ENCODE assay signal across 1 fruit fly cellular context in genomic region chr3L:21445704-21446103, dm6.
TF ChIP-seq lines count a peak whose summit lies in the region.

Gene Syx7 (plus strand): TSS chr3L:21445834.

TF ChIP-seq in whole organism, embryonic, 481 proteins besides CTCF, POLR2A, EP300 and RAD21 (continued from another document and continues in another):
- no peak for TF ChIP-seq wek (GFP tag; optimal IDR thresholded peaks at IDR 0.05; lab: Kevin White, UChicago)
- TF ChIP-seq org-1 (GFP tag; optimal IDR thresholded peaks at IDR 0.05; lab: Kevin White, UChicago): no peak
- TF ChIP-seq abd-A (tag; optimal IDR thresholded peaks at IDR 0.05; lab: Kevin White, UChicago): no peak
- TF ChIP-seq CG15601 (tag; optimal IDR thresholded peaks at IDR 0.05; lab: Kevin White, UChicago): peak; percentile 24
- no peak for TF ChIP-seq CG17912 (GFP tag; optimal IDR thresholded peaks at IDR 0.05; lab: Kevin White, UChicago)
- TF ChIP-seq az2 (GFP tag; optimal IDR thresholded peaks at IDR 0.05; lab: Kevin White, UChicago): no peak
- TF ChIP-seq CG1647 (GFP tag; optimal IDR thresholded peaks at IDR 0.05; lab: Kevin White, UChicago): no peak
- no peak for TF ChIP-seq grn (GFP tag; optimal IDR thresholded peaks at IDR 0.05; lab: Kevin White, UChicago)
- no peak for TF ChIP-seq Dip3 (GFP tag; optimal IDR thresholded peaks at IDR 0.05; lab: Kevin White, UChicago)
- peak; percentile 53 for TF ChIP-seq CG12769 (tag; optimal IDR thresholded peaks at IDR 0.05; lab: Kevin White, UChicago)
- no peak for TF ChIP-seq klu (GFP tag; IDR thresholded peaks at IDR 0.05; lab: Robert Waterston, UW)
- peak; percentile 64 for TF ChIP-seq Ets65A (GFP tag; lab: Kevin White, UChicago)
- TF ChIP-seq HmgD (GFP tag; optimal IDR thresholded peaks at IDR 0.05; lab: Kevin White, UChicago): peak; percentile 42
- no peak for TF ChIP-seq cg (GFP tag; optimal IDR thresholded peaks at IDR 0.05; lab: Kevin White, UChicago)
- no peak for TF ChIP-seq CG10979 (tag; optimal IDR thresholded peaks at IDR 0.05; lab: Kevin White, UChicago)
- TF ChIP-seq Sry-δ (GFP tag; optimal IDR thresholded peaks at IDR 0.05; lab: Kevin White, UChicago): peak; percentile 68
- TF ChIP-seq Side (GFP tag; optimal IDR thresholded peaks at IDR 0.05; lab: Kevin White, UChicago): peak; percentile 16
- no peak for TF ChIP-seq Spps (tag; optimal IDR thresholded peaks at IDR 0.05; lab: Kevin White, UChicago)
- no peak for TF ChIP-seq CG7928 (GFP tag; optimal IDR thresholded peaks at IDR 0.05; lab: Kevin White, UChicago)
- TF ChIP-seq btn (GFP tag; optimal IDR thresholded peaks at IDR 0.05; lab: Kevin White, UChicago): no peak
- TF ChIP-seq CG13894 (tag; optimal IDR thresholded peaks at IDR 0.05; lab: Kevin White, UChicago): no peak
- no peak for TF ChIP-seq Usf (GFP tag; optimal IDR thresholded peaks at IDR 0.05; lab: Kevin White, UChicago)
- TF ChIP-seq Dll (GFP tag; IDR thresholded peaks at IDR 0.05; lab: Robert Waterston, UW; ENCODE audit: partially characterized antibody): peak; percentile 59; the same call in 2 of the 4 replicates
- peak; percentile 65 for TF ChIP-seq CG33213 (GFP tag; optimal IDR thresholded peaks at IDR 0.05; lab: Kevin White, UChicago)
- TF ChIP-seq Ravus (GFP tag; IDR thresholded peaks at IDR 0.05; lab: Robert Waterston, UW): no peak
- TF ChIP-seq Med (GFP tag; lab: Kevin White, UChicago): peak; percentile 94
- no peak for TF ChIP-seq CG8478 (optimal IDR thresholded peaks at IDR 0.05; lab: Kevin White, UChicago)
- no peak for TF ChIP-seq en (GFP tag; optimal IDR thresholded peaks at IDR 0.05; lab: Kevin White, UChicago)
- TF ChIP-seq crp (GFP tag; optimal IDR thresholded peaks at IDR 0.05; lab: Kevin White, UChicago): no peak
- no peak for TF ChIP-seq cwo (GFP tag; optimal IDR thresholded peaks at IDR 0.05; lab: Kevin White, UChicago)
- no peak for TF ChIP-seq CG2129 (GFP tag; IDR thresholded peaks at IDR 0.05; lab: Robert Waterston, UW; ENCODE audit: partially characterized antibody)
- TF ChIP-seq Lim3 (GFP tag; IDR thresholded peaks at IDR 0.05; lab: Robert Waterston, UW): no peak
- peak; percentile 49 for TF ChIP-seq CG13624 (GFP tag; optimal IDR thresholded peaks at IDR 0.05; lab: Kevin White, UChicago)
- TF ChIP-seq tin (GFP tag; optimal IDR thresholded peaks at IDR 0.05; lab: Kevin White, UChicago): peak; percentile 32
- peak; percentile 38 for TF ChIP-seq CG9609 (GFP tag; optimal IDR thresholded peaks at IDR 0.05; lab: Kevin White, UChicago)
- TF ChIP-seq CG10543 (GFP tag; optimal IDR thresholded peaks at IDR 0.05; lab: Kevin White, UChicago): no peak
- no peak for TF ChIP-seq zfh1 (GFP tag; IDR thresholded peaks at IDR 0.05; lab: Robert Waterston, UW)
- peak; percentile 94 for TF ChIP-seq Dref (GFP tag; IDR thresholded peaks at IDR 0.05; lab: Robert Waterston, UW)
- TF ChIP-seq CG10321 (GFP tag; IDR thresholded peaks at IDR 0.05; lab: Robert Waterston, UW): no peak
- TF ChIP-seq CG30020 (tag; optimal IDR thresholded peaks at IDR 0.05; lab: Kevin White, UChicago): peak; percentile 2
- no peak for TF ChIP-seq Oaz (GFP tag; IDR thresholded peaks at IDR 0.05; lab: Robert Waterston, UW)
- peak; percentile 1 for TF ChIP-seq NfI (GFP tag; optimal IDR thresholded peaks at IDR 0.05; lab: Kevin White, UChicago)
- TF ChIP-seq CG2199 (GFP tag; IDR thresholded peaks at IDR 0.05; lab: Robert Waterston, UW): no peak
- no peak for TF ChIP-seq CG30431 (GFP tag; optimal IDR thresholded peaks at IDR 0.05; lab: Kevin White, UChicago)
- no peak for TF ChIP-seq Bdp1 (GFP tag; optimal IDR thresholded peaks at IDR 0.05; lab: Kevin White, UChicago)
- TF ChIP-seq Dad (GFP tag; optimal IDR thresholded peaks at IDR 0.05; lab: Kevin White, UChicago): peak; percentile 13
- no peak for TF ChIP-seq Gug (GFP tag; IDR thresholded peaks at IDR 0.05; lab: Robert Waterston, UW)
- TF ChIP-seq Jarid2 (GFP tag; optimal IDR thresholded peaks at IDR 0.05; lab: Kevin White, UChicago): no peak
- TF ChIP-seq CG6689 (GFP tag; IDR thresholded peaks at IDR 0.05; lab: Robert Waterston, UW): no peak
- no peak for TF ChIP-seq mld (GFP tag; IDR thresholded peaks at IDR 0.05; lab: Robert Waterston, UW; ENCODE audit: partially characterized antibody)
- peak; percentile 21 for TF ChIP-seq CG7786 (GFP tag; optimal IDR thresholded peaks at IDR 0.05; lab: Kevin White, UChicago)
- TF ChIP-seq CG4820 (GFP tag; optimal IDR thresholded peaks at IDR 0.05; lab: Kevin White, UChicago): no peak
- no peak for TF ChIP-seq h (optimal IDR thresholded peaks at IDR 0.05; lab: Kevin White, UChicago)
- no peak for TF ChIP-seq pita (GFP tag; optimal IDR thresholded peaks at IDR 0.05; lab: Kevin White, UChicago)
- peak; percentile 43 for TF ChIP-seq CG3995 (GFP tag; optimal IDR thresholded peaks at IDR 0.05; lab: Kevin White, UChicago)
- TF ChIP-seq CG4424 (GFP tag; optimal IDR thresholded peaks at IDR 0.05; lab: Kevin White, UChicago): no peak
- no peak for TF ChIP-seq CG8290 (GFP tag; optimal IDR thresholded peaks at IDR 0.05; lab: Kevin White, UChicago)
- TF ChIP-seq CG8290 (tag; optimal IDR thresholded peaks at IDR 0.05; lab: Kevin White, UChicago): no peak
- TF ChIP-seq Dek (tag; optimal IDR thresholded peaks at IDR 0.05; lab: Kevin White, UChicago): no peak
- TF ChIP-seq CG32772 (GFP tag; IDR thresholded peaks at IDR 0.05; lab: Robert Waterston, UW): no peak
- TF ChIP-seq CG12071 (GFP tag; optimal IDR thresholded peaks at IDR 0.05; lab: Kevin White, UChicago): no peak
- TF ChIP-seq tgo (GFP tag; IDR thresholded peaks at IDR 0.05; lab: Robert Waterston, UW): no peak
- TF ChIP-seq shn (GFP tag; optimal IDR thresholded peaks at IDR 0.05; lab: Kevin White, UChicago): no peak
- peak; percentile 37; the same call in 1 of the 2 replicates for TF ChIP-seq sna (GFP tag; IDR thresholded peaks at IDR 0.05; lab: Robert Waterston, UW; ENCODE audit: partially characterized antibody)
- TF ChIP-seq CG2875 (GFP tag; optimal IDR thresholded peaks at IDR 0.05; lab: Kevin White, UChicago): no peak
- peak; percentile 52 for TF ChIP-seq CG14710 (tag; optimal IDR thresholded peaks at IDR 0.05; lab: Kevin White, UChicago)
- TF ChIP-seq oc (tag; optimal IDR thresholded peaks at IDR 0.05; lab: Kevin White, UChicago): no peak
- no peak for TF ChIP-seq ind (GFP tag; optimal IDR thresholded peaks at IDR 0.05; lab: Kevin White, UChicago)
- TF ChIP-seq CG17361 (GFP tag; IDR thresholded peaks at IDR 0.05; lab: Robert Waterston, UW): no peak
- TF ChIP-seq CG2889 (GFP tag; IDR thresholded peaks at IDR 0.05; lab: Robert Waterston, UW): no peak
- TF ChIP-seq CG3838 (GFP tag; optimal IDR thresholded peaks at IDR 0.05; lab: Kevin White, UChicago): no peak
- TF ChIP-seq CG12155 (GFP tag; optimal IDR thresholded peaks at IDR 0.05; lab: Kevin White, UChicago): peak; percentile 34
- peak; percentile 40 for TF ChIP-seq CG17829 (tag; optimal IDR thresholded peaks at IDR 0.05; lab: Kevin White, UChicago)
- no peak for TF ChIP-seq zen2 (GFP tag; IDR thresholded peaks at IDR 0.05; lab: Robert Waterston, UW; ENCODE audit: partially characterized antibody)
- peak; percentile 51; the same call in 1 of the 3 replicates for TF ChIP-seq CG34422 (GFP tag; IDR thresholded peaks at IDR 0.05; lab: Robert Waterston, UW)
- TF ChIP-seq CrebB (tag; optimal IDR thresholded peaks at IDR 0.05; lab: Kevin White, UChicago): no peak
- no peak for TF ChIP-seq CG17802 (tag; optimal IDR thresholded peaks at IDR 0.05; lab: Kevin White, UChicago)
- no peak for TF ChIP-seq CkIIα-i1 (GFP tag; IDR thresholded peaks at IDR 0.05; lab: Robert Waterston, UW)
- TF ChIP-seq D (optimal IDR thresholded peaks at IDR 0.05; lab: Kevin White, UChicago): no peak
- no peak for TF ChIP-seq D (GFP tag; optimal IDR thresholded peaks at IDR 0.05; lab: Kevin White, UChicago)
- peak; percentile 54 for TF ChIP-seq Sin3A (optimal IDR thresholded peaks at IDR 0.05; lab: Kevin White, UChicago)
- TF ChIP-seq sug (tag; optimal IDR thresholded peaks at IDR 0.05; lab: Kevin White, UChicago): no peak
- TF ChIP-seq NFAT (GFP tag; IDR thresholded peaks at IDR 0.05; lab: Robert Waterston, UW): no peak
- no peak for TF ChIP-seq CG6683 (GFP tag; optimal IDR thresholded peaks at IDR 0.05; lab: Kevin White, UChicago)
- TF ChIP-seq yki (optimal IDR thresholded peaks at IDR 0.05; lab: Kevin White, UChicago): no peak
- TF ChIP-seq grau (tag; optimal IDR thresholded peaks at IDR 0.05; lab: Kevin White, UChicago): no peak
- TF ChIP-seq tup (GFP tag; optimal IDR thresholded peaks at IDR 0.05; lab: Kevin White, UChicago): no peak
- no peak for TF ChIP-seq fd102C (GFP tag; optimal IDR thresholded peaks at IDR 0.05; lab: Kevin White, UChicago)
- no peak for TF ChIP-seq Adf1 (GFP tag; IDR thresholded peaks at IDR 0.05; lab: Robert Waterston, UW)
- peak; percentile 3 for TF ChIP-seq zen (tag; optimal IDR thresholded peaks at IDR 0.05; lab: Kevin White, UChicago)
- TF ChIP-seq Vsx1 (GFP tag; optimal IDR thresholded peaks at IDR 0.05; lab: Kevin White, UChicago): no peak
- TF ChIP-seq CG3163 (GFP tag; optimal IDR thresholded peaks at IDR 0.05; lab: Kevin White, UChicago): peak; percentile 6
- TF ChIP-seq chn (GFP tag; optimal IDR thresholded peaks at IDR 0.05; lab: Kevin White, UChicago): peak; percentile 2
- TF ChIP-seq CG1603 (tag; optimal IDR thresholded peaks at IDR 0.05; lab: Kevin White, UChicago): peak; percentile 71
- TF ChIP-seq CG15011 (GFP tag; optimal IDR thresholded peaks at IDR 0.05; lab: Kevin White, UChicago): no peak
- TF ChIP-seq Xbp1 (GFP tag; optimal IDR thresholded peaks at IDR 0.05; lab: Kevin White, UChicago): peak; percentile 53
- no peak for TF ChIP-seq CG8944 (GFP tag; optimal IDR thresholded peaks at IDR 0.05; lab: Kevin White, UChicago)
- TF ChIP-seq HLH3B (GFP tag; IDR thresholded peaks at IDR 0.05; lab: Robert Waterston, UW): no peak
- no peak for TF ChIP-seq CG10209 (GFP tag; optimal IDR thresholded peaks at IDR 0.05; lab: Kevin White, UChicago)
- no peak for TF ChIP-seq CG8281 (tag; optimal IDR thresholded peaks at IDR 0.05; lab: Kevin White, UChicago)
- TF ChIP-seq stc (GFP tag; IDR thresholded peaks at IDR 0.05; lab: Robert Waterston, UW): no peak
- TF ChIP-seq NK7.1 (GFP tag; optimal IDR thresholded peaks at IDR 0.05; lab: Kevin White, UChicago): no peak
- TF ChIP-seq Nf-YB (GFP tag; optimal IDR thresholded peaks at IDR 0.05; lab: Kevin White, UChicago): peak; percentile 17
- no peak for TF ChIP-seq gsb (GFP tag; IDR thresholded peaks at IDR 0.05; lab: Robert Waterston, UW)
- TF ChIP-seq CG16779 (GFP tag; IDR thresholded peaks at IDR 0.05; lab: Robert Waterston, UW): no peak
- TF ChIP-seq toy (GFP tag; IDR thresholded peaks at IDR 0.05; lab: Robert Waterston, UW): no peak
- no peak for TF ChIP-seq CG17385 (GFP tag; optimal IDR thresholded peaks at IDR 0.05; lab: Kevin White, UChicago)
- no peak for TF ChIP-seq Abd-B (GFP tag; optimal IDR thresholded peaks at IDR 0.05; lab: Kevin White, UChicago)
- no peak for TF ChIP-seq Lpt (GFP tag; optimal IDR thresholded peaks at IDR 0.05; lab: Kevin White, UChicago)
- TF ChIP-seq tx (GFP tag; optimal IDR thresholded peaks at IDR 0.05; lab: Kevin White, UChicago): no peak
- peak; percentile 48 for TF ChIP-seq CG6654 (GFP tag; optimal IDR thresholded peaks at IDR 0.05; lab: Kevin White, UChicago)
- no peak for TF ChIP-seq psq (GFP tag; optimal IDR thresholded peaks at IDR 0.05; lab: Kevin White, UChicago)
- TF ChIP-seq CG31441 (GFP tag; IDR thresholded peaks at IDR 0.05; lab: Robert Waterston, UW): no peak
- no peak for TF ChIP-seq esg (GFP tag; conservative IDR thresholded peaks at IDR 0.05; lab: Robert Waterston, UW)
- TF ChIP-seq Awh (GFP tag; IDR thresholded peaks at IDR 0.05; lab: Robert Waterston, UW): no peak
- TF ChIP-seq BtbVII (GFP tag; optimal IDR thresholded peaks at IDR 0.05; lab: Kevin White, UChicago): no peak
- no peak for TF ChIP-seq Eip74EF (GFP tag; optimal IDR thresholded peaks at IDR 0.05; lab: Kevin White, UChicago)
- no peak for TF ChIP-seq CG3281 (GFP tag; optimal IDR thresholded peaks at IDR 0.05; lab: Kevin White, UChicago)
- no peak for TF ChIP-seq CG15073 (GFP tag; optimal IDR thresholded peaks at IDR 0.05; lab: Kevin White, UChicago)
- peak; percentile 33 for TF ChIP-seq CoRest (tag; optimal IDR thresholded peaks at IDR 0.05; lab: Kevin White, UChicago)
- TF ChIP-seq HLH4C (GFP tag; IDR thresholded peaks at IDR 0.05; lab: Robert Waterston, UW; ENCODE audit: partially characterized antibody): no peak; the same call in 1 of the 3 replicates
- no peak for TF ChIP-seq hbn (GFP tag; IDR thresholded peaks at IDR 0.05; lab: Robert Waterston, UW; ENCODE audit: partially characterized antibody)
- peak; percentile 75 for TF ChIP-seq CG9797 (GFP tag; optimal IDR thresholded peaks at IDR 0.05; lab: Kevin White, UChicago)
- no peak for TF ChIP-seq CG12942 (GFP tag; optimal IDR thresholded peaks at IDR 0.05; lab: Kevin White, UChicago)
- TF ChIP-seq CG9817 (tag; optimal IDR thresholded peaks at IDR 0.05; lab: Kevin White, UChicago): no peak
- TF ChIP-seq CG1024 (GFP tag; IDR thresholded peaks at IDR 0.05; lab: Robert Waterston, UW): no peak
- no peak for TF ChIP-seq H2.0 (GFP tag; IDR thresholded peaks at IDR 0.05; lab: Robert Waterston, UW)
- peak; percentile 74 for TF ChIP-seq CG3847 (GFP tag; IDR thresholded peaks at IDR 0.05; lab: Robert Waterston, UW)
- no peak for TF ChIP-seq Kr (GFP tag; optimal IDR thresholded peaks at IDR 0.05; lab: Kevin White, UChicago)
- no peak for TF ChIP-seq Asciz (GFP tag; optimal IDR thresholded peaks at IDR 0.05; lab: Kevin White, UChicago)
- TF ChIP-seq CG15479 (GFP tag; optimal IDR thresholded peaks at IDR 0.05; lab: Kevin White, UChicago): no peak
- TF ChIP-seq CG13775 (GFP tag; optimal IDR thresholded peaks at IDR 0.05; lab: Kevin White, UChicago): no peak
- TF ChIP-seq danr (GFP tag; IDR thresholded peaks at IDR 0.05; lab: Robert Waterston, UW): no peak
- no peak for TF ChIP-seq Doc2 (GFP tag; IDR thresholded peaks at IDR 0.05; lab: Robert Waterston, UW)
- no peak for TF ChIP-seq CG6813 (GFP tag; optimal IDR thresholded peaks at IDR 0.05; lab: Kevin White, UChicago)
- TF ChIP-seq CG7372 (GFP tag; IDR thresholded peaks at IDR 0.05; lab: Robert Waterston, UW): no peak
- TF ChIP-seq ranshi (GFP tag; IDR thresholded peaks at IDR 0.05; lab: Robert Waterston, UW): no peak
- no peak for TF ChIP-seq kay (GFP tag; optimal IDR thresholded peaks at IDR 0.05; lab: Kevin White, UChicago)
- no peak for TF ChIP-seq hth (optimal IDR thresholded peaks at IDR 0.05; lab: Kevin White, UChicago)
- no peak for TF ChIP-seq CG11504 (tag; optimal IDR thresholded peaks at IDR 0.05; lab: Kevin White, UChicago)
